Fruit fly (Drosophila melanogaster): ENCODE measurements around the gene MTA1-like.

Gene MTA1-like

dm6 chr3R:5660198-5660893 is 11.8 kb upstream of the MTA1-like start, which contains the start of gene Wdr33 (continued):
- TF ChIP-seq CG16779 (GFP tag; IDR thresholded peaks at IDR 0.05) (no peak), aop (GFP tag; IDR thresholded peaks at IDR 0.05) (no peak), CG4360 (GFP tag; IDR thresholded peaks at IDR 0.05) (no peak), MTF-1 (GFP tag; optimal IDR thresholded peaks at IDR 0.05; ENCODE audit: borderline replicate concordance) (no peak), Blimp-1 (GFP tag; optimal IDR thresholded peaks at IDR 0.05) (no peak), unpg (GFP tag; optimal IDR thresholded peaks at IDR 0.05) (peak; percentile 31), gsb-n (tag; optimal IDR thresholded peaks at IDR 0.05) (no peak), stc (GFP tag; IDR thresholded peaks at IDR 0.05) (no peak), CG12391 (tag; optimal IDR thresholded peaks at IDR 0.05) (peak; percentile 60), dati (GFP tag; IDR thresholded peaks at IDR 0.05) (no peak), zfh2 (GFP tag; optimal IDR thresholded peaks at IDR 0.05) (no peak), CG1792 (GFP tag; optimal IDR thresholded peaks at IDR 0.05) (no peak), cas (GFP tag; IDR thresholded peaks at IDR 0.05) (no peak), tup (GFP tag; optimal IDR thresholded peaks at IDR 0.05) (no peak), dpn (GFP tag; optimal IDR thresholded peaks at IDR 0.05) (no peak), bbx (GFP tag; IDR thresholded peaks at IDR 0.05; ENCODE audit: partially characterized antibody) (peak; percentile 86), fu2 (GFP tag; optimal IDR thresholded peaks at IDR 0.05) (no peak), HLHmδ (GFP tag; optimal IDR thresholded peaks at IDR 0.05) (no peak), gro (GFP tag; optimal IDR thresholded peaks at IDR 0.05) (no peak), CG3407 (GFP tag; optimal IDR thresholded peaks at IDR 0.05) (no peak), HLH3B (GFP tag; IDR thresholded peaks at IDR 0.05) (peak; percentile 30; the same call in 1 of the 2 replicates), insv (GFP tag; optimal IDR thresholded peaks at IDR 0.05) (no peak), Hsf (GFP tag; optimal IDR thresholded peaks at IDR 0.05) (no peak), sens-2 (GFP tag; IDR thresholded peaks at IDR 0.05) (no peak), nmo (GFP tag; optimal IDR thresholded peaks at IDR 0.05) (peak; percentile 66), CG30020 (tag; optimal IDR thresholded peaks at IDR 0.05) (peak; percentile 35), Optix (GFP tag; IDR thresholded peaks at IDR 0.05) (no peak), vnd (GFP tag; IDR thresholded peaks at IDR 0.05; ENCODE audit: partially characterized antibody) (peak; percentile 88), Hr39 (optimal IDR thresholded peaks at IDR 0.05) (no peak), nerfin-2 (GFP tag; IDR thresholded peaks at IDR 0.05; ENCODE audit: partially characterized antibody) (peak; percentile 82), CG9609 (GFP tag; optimal IDR thresholded peaks at IDR 0.05) (no peak), CTCF (GFP tag; optimal IDR thresholded peaks at IDR 0.05) (no peak), Ets97D (GFP tag; optimal IDR thresholded peaks at IDR 0.05) (no peak), slp2 (GFP tag; optimal IDR thresholded peaks at IDR 0.05) (no peak), Abd-B (GFP tag; optimal IDR thresholded peaks at IDR 0.05) (peak; percentile 57), CG13296 (GFP tag; optimal IDR thresholded peaks at IDR 0.05) (peak; percentile 39), kah (GFP tag; optimal IDR thresholded peaks at IDR 0.05) (no peak), ken (GFP tag; IDR thresholded peaks at IDR 0.05) (0 out of 3 replicates have a peak, but pooled peaks have one; percentile 23), jumu (GFP tag; optimal IDR thresholded peaks at IDR 0.05) (no peak), Fer3 (tag; optimal IDR thresholded peaks at IDR 0.05) (peak; percentile 0), Mad (GFP tag; optimal IDR thresholded peaks at IDR 0.05) (no peak), B-H2 (GFP tag; optimal IDR thresholded peaks at IDR 0.05) (no peak), CG7271 (tag; optimal IDR thresholded peaks at IDR 0.05) (no peak), CG4617 (GFP tag; optimal IDR thresholded peaks at IDR 0.05; ENCODE audit: borderline replicate concordance) (no peak), CG2116 (GFP tag; optimal IDR thresholded peaks at IDR 0.05) (peak; percentile 39), CG15073 (GFP tag; optimal IDR thresholded peaks at IDR 0.05) (no peak), fd102C (GFP tag; optimal IDR thresholded peaks at IDR 0.05) (no peak), bab2 (GFP tag; optimal IDR thresholded peaks at IDR 0.05) (no peak), luna (GFP tag; optimal IDR thresholded peaks at IDR 0.05) (no peak), al (GFP tag; IDR thresholded peaks at IDR 0.05) (peak; percentile 28; the same call in 1 of the 2 replicates), CG15514 (GFP tag; optimal IDR thresholded peaks at IDR 0.05) (peak; percentile 43)
